Fruit fly (Drosophila melanogaster) whole organism, embryonic: Measurements from ENCODE around the gene CG6527.

Experiments
- Ada2b ChIP-seq: fragments of 200-800 bp; sonication (Bioruptor generic); IDR thresholded peaks from 2 replicates; pipeline ENCODE4 v1.3.6; 2022; ENCODE audit warnings: missing biosample characterization, missing genetic modification characterization
- Asciz ChIP-seq: fragments of 200-800 bp; sonication (Bioruptor generic); optimal IDR thresholded peaks from 2 replicates; lab custom pipeline; 2017; ENCODE audit warnings: missing biosample characterization, mild to moderate bottlenecking, missing genetic modification characterization, missing genetic modification reagents
- CG10267 ChIP-seq: fragments of 200-800 bp; sonication (Bioruptor generic); optimal IDR thresholded peaks from 2 replicates; lab custom pipeline; 2018; ENCODE audit warnings: missing biosample characterization, mild to moderate bottlenecking, missing genetic modification characterization, moderate library complexity
- CG12299 ChIP-seq: fragments of 200-800 bp; sonication (Bioruptor generic); optimal IDR thresholded peaks from 2 replicates; lab custom pipeline; 2018; ENCODE audit warnings: missing biosample characterization, mild to moderate bottlenecking, missing genetic modification characterization
- CG1233 ChIP-seq: fragments of 200-800 bp; sonication (Bioruptor generic); optimal IDR thresholded peaks from 4 replicates; lab custom pipeline; 2018; ENCODE audit warnings: missing biosample characterization, mild to moderate bottlenecking, missing genetic modification characterization
- CG14050 ChIP-seq: fragments of 200-800 bp; sonication (Bioruptor generic); IDR thresholded peaks from 3 replicates; pipeline ENCODE4 v1.3.6; 2022; ENCODE audit warnings: missing biosample characterization, missing genetic modification characterization
- CG15073 ChIP-seq: fragments of 200-800 bp; sonication (Bioruptor generic); optimal IDR thresholded peaks from 2 replicates; lab custom pipeline; 2016; ENCODE audit warnings: missing biosample characterization, missing genetic modification characterization
- CG1602 ChIP-seq: fragments of 200-800 bp; sonication (Bioruptor generic); optimal IDR thresholded peaks from 3 replicates; lab custom pipeline; 2016; ENCODE audit warnings: missing biosample characterization, missing genetic modification characterization
- CG16779 ChIP-seq: fragments of 200-800 bp; sonication (Bioruptor generic); IDR thresholded peaks from 2 replicates; pipeline ENCODE4 v1.3.6; 2022; ENCODE audit warnings: missing biosample characterization, missing genetic modification characterization
- CG1792 ChIP-seq: fragments of 200-800 bp; sonication (Bioruptor generic); optimal IDR thresholded peaks from 2 replicates; lab custom pipeline; 2016; ENCODE audit warnings: missing biosample characterization, missing genetic modification characterization
- CG18619 ChIP-seq: fragments of 200-800 bp; sonication (Bioruptor generic); optimal IDR thresholded peaks from 3 replicates; lab custom pipeline; 2017; ENCODE audit warnings: missing biosample characterization, mild to moderate bottlenecking, missing genetic modification characterization
- CG2199 ChIP-seq: fragments of 200-800 bp; sonication (Bioruptor generic); IDR thresholded peaks from 3 replicates; pipeline ENCODE4 v1.3.6; 2022; ENCODE audit warnings: missing biosample characterization, missing genetic modification characterization
- CG3163 ChIP-seq: fragments of 200-800 bp; sonication (Bioruptor generic); optimal IDR thresholded peaks from 3 replicates; lab custom pipeline; 2016; ENCODE audit warnings: missing biosample characterization, missing genetic modification characterization
- CG32772 ChIP-seq: fragments of 200-800 bp; sonication (Bioruptor generic); IDR thresholded peaks from 2 replicates; pipeline ENCODE4 v1.3.6; 2022; ENCODE audit warnings: missing biosample characterization, missing genetic modification characterization
- CG3847 ChIP-seq: fragments of 200-800 bp; sonication (Bioruptor generic); IDR thresholded peaks from 2 replicates; pipeline ENCODE4 v1.3.6; 2022; ENCODE audit warnings: missing biosample characterization, missing genetic modification characterization
- CG4854 ChIP-seq: fragments of 200-800 bp; sonication (Bioruptor generic); optimal IDR thresholded peaks from 2 replicates; lab custom pipeline; 2016; ENCODE audit warnings: missing biosample characterization, missing genetic modification characterization, inconsistent platforms
- CG6254 ChIP-seq: fragments of 200-800 bp; sonication (Bioruptor generic); optimal IDR thresholded peaks from 3 replicates; lab custom pipeline; 2017; ENCODE audit warnings: mild to moderate bottlenecking, missing biosample characterization, missing genetic modification reagents, missing genetic modification characterization
- CG7987 ChIP-seq: fragments of 200-800 bp; sonication (Bioruptor generic); optimal IDR thresholded peaks from 2 replicates; lab custom pipeline; 2018; ENCODE audit warnings: missing biosample characterization, mild to moderate bottlenecking, missing genetic modification characterization, moderate library complexity
- CG8290 ChIP-seq, 3 experiments: fragments of 200-800 bp; sonication (Bioruptor generic); optimal IDR thresholded peaks; 2 replicates each; lab custom pipeline; 2016 to 2019; ENCODE audit warnings: missing biosample characterization in 3 of 3, missing genetic modification characterization in 3 of 3, mild to moderate bottlenecking in 2 of 3, moderate library complexity in 1 of 3
- CG8388 ChIP-seq: fragments of 200-800 bp; sonication (Bioruptor generic); optimal IDR thresholded peaks from 2 replicates; lab custom pipeline; 2019; ENCODE audit warnings: missing biosample characterization, mild to moderate bottlenecking, missing genetic modification characterization, moderate library complexity
- CG9797 ChIP-seq: fragments of 200-800 bp; sonication (Bioruptor generic); optimal IDR thresholded peaks from 3 replicates; lab custom pipeline; 2018; ENCODE audit warnings: missing biosample characterization, mild to moderate bottlenecking, missing genetic modification characterization
- CoRest ChIP-seq: fragments of 200-800 bp; sonication (Bioruptor generic); optimal IDR thresholded peaks from 3 replicates; lab custom pipeline; 2018; ENCODE audit warnings: missing biosample characterization, mild to moderate bottlenecking, missing genetic modification characterization, moderate library complexity
- HLH54F ChIP-seq: fragments of 200-800 bp; sonication (Bioruptor generic); optimal IDR thresholded peaks from 3 replicates; lab custom pipeline; 2016; ENCODE audit warnings: missing biosample characterization, missing genetic modification characterization
- Hmr ChIP-seq: fragments of 200-800 bp; sonication (Bioruptor generic); optimal IDR thresholded peaks from 3 replicates; lab custom pipeline; 2017; ENCODE audit warnings: mild to moderate bottlenecking, missing biosample characterization, missing genetic modification reagents, missing genetic modification characterization
- MBD-R2 ChIP-seq: fragments of 200-800 bp; sonication (Bioruptor generic); IDR thresholded peaks from 2 replicates; pipeline ENCODE4 v1.3.6; 2022; ENCODE audit warnings: missing biosample characterization, missing genetic modification characterization
- Med ChIP-seq: fragments of 200-800 bp; sonication (Bioruptor generic); peaks from one replicate; lab custom pipeline; 2016; ENCODE audit warnings: missing biosample characterization, missing genetic modification characterization, mild to moderate bottlenecking, inconsistent platforms, moderate library complexity
- Oaz ChIP-seq: fragments of 200-800 bp; sonication (Bioruptor generic); IDR thresholded peaks from 2 replicates; pipeline ENCODE4 v1.3.6; 2022; ENCODE audit warnings: missing biosample characterization, missing genetic modification characterization
- Ptx1 ChIP-seq: fragments of 200-800 bp; sonication (Bioruptor generic); IDR thresholded peaks from 2 replicates; pipeline ENCODE4 v1.3.6; 2022; ENCODE audit warnings: missing biosample characterization, missing genetic modification characterization
- Trl ChIP-seq, 3 experiments: fragments of >200 bp in 2 of 3; fragments of 200-800 bp in 1 of 3; sonication (Bioruptor generic) in 1 of 3; optimal IDR thresholded peaks; 2 replicates in 1 of 3; 3 replicates in 2 of 3; lab custom pipeline; 2016 to 2017; ENCODE audit warnings: missing biosample characterization in 1 of 3, missing genetic modification characterization in 1 of 3
- Xrp1 ChIP-seq: fragments of 200-800 bp; sonication (Bioruptor generic); IDR thresholded peaks from 2 replicates; pipeline ENCODE4 v1.3.6; 2022; ENCODE audit warnings: missing biosample characterization, missing genetic modification characterization
- al ChIP-seq: fragments of 200-800 bp; sonication (Bioruptor generic); IDR thresholded peaks from 2 replicates; pipeline ENCODE4 v1.3.6; 2022; ENCODE audit warnings: missing biosample characterization, missing genetic modification characterization
- chm ChIP-seq: fragments of 200-800 bp; sonication (Bioruptor generic); IDR thresholded peaks from 2 replicates; pipeline ENCODE4 v1.3.6; 2022; ENCODE audit warnings: missing biosample characterization, missing genetic modification characterization
- croc ChIP-seq: fragments of 200-800 bp; sonication (Bioruptor generic); conservative IDR thresholded peaks from 3 replicates; pipeline ENCODE4 v1.3.6; 2022; ENCODE audit warnings: missing biosample characterization, missing genetic modification characterization
- dmrt11E ChIP-seq: fragments of 200-800 bp; sonication (Bioruptor generic); optimal IDR thresholded peaks from 3 replicates; lab custom pipeline; 2018; ENCODE audit warnings: missing biosample characterization, mild to moderate bottlenecking, missing genetic modification characterization, moderate library complexity
- dmrt99B ChIP-seq: fragments of 200-800 bp; sonication (Bioruptor generic); optimal IDR thresholded peaks from 2 replicates; lab custom pipeline; 2018; ENCODE audit warnings: missing biosample characterization, mild to moderate bottlenecking, missing genetic modification characterization, moderate library complexity
- esg ChIP-seq: fragments of 200-800 bp; sonication (Bioruptor generic); conservative IDR thresholded peaks from 2 replicates; pipeline ENCODE4 v1.3.6; 2022; ENCODE audit warnings: missing biosample characterization, missing genetic modification characterization
- gce ChIP-seq: fragments of 200-800 bp; sonication (Bioruptor generic); IDR thresholded peaks from 3 replicates; pipeline ENCODE4 v1.3.6; 2022; ENCODE audit warnings: missing biosample characterization, missing genetic modification characterization
- gro ChIP-seq: fragments of 200-800 bp; sonication (Bioruptor generic); optimal IDR thresholded peaks from 2 replicates; lab custom pipeline; 2016; ENCODE audit warnings: missing biosample characterization, missing genetic modification characterization
- mld ChIP-seq: fragments of 200-800 bp; sonication (Bioruptor generic); IDR thresholded peaks from 3 replicates; pipeline ENCODE4 v1.3.6; 2022; ENCODE audit warnings: missing biosample characterization, missing genetic modification characterization; ENCODE audit not compliant: partially characterized antibody
- nerfin-1 ChIP-seq: fragments of 200-800 bp; sonication (Bioruptor generic); optimal IDR thresholded peaks from 3 replicates; lab custom pipeline; 2019; ENCODE audit warnings: missing biosample characterization, mild to moderate bottlenecking, missing genetic modification characterization, moderate library complexity
- pho ChIP-seq: fragments of 200-800 bp; sonication (Bioruptor generic); optimal IDR thresholded peaks from 2 replicates; lab custom pipeline; 2016; ENCODE audit warnings: missing biosample characterization, missing genetic modification characterization
- pros ChIP-seq: fragments of 200-800 bp; sonication (Bioruptor generic); optimal IDR thresholded peaks from 3 replicates; lab custom pipeline; 2019; ENCODE audit warnings: missing biosample characterization, mild to moderate bottlenecking, missing genetic modification characterization, moderate library complexity
- sc ChIP-seq, 3 experiments: fragments of >200 bp in 2 of 3; fragments of 200-800 bp in 1 of 3; sonication (Bioruptor generic) in 1 of 3; optimal IDR thresholded peaks; 2 replicates in 2 of 3; 3 replicates in 1 of 3; lab custom pipeline; 2017; ENCODE audit warnings: mild to moderate bottlenecking in 1 of 3, missing biosample characterization in 1 of 3, missing genetic modification characterization in 1 of 3, missing genetic modification reagents in 1 of 3
- sens ChIP-seq: fragments of 200-800 bp; sonication (Bioruptor generic); peaks from one replicate; lab custom pipeline; 2016; ENCODE audit warnings: missing biosample characterization, missing genetic modification characterization
- seq ChIP-seq: fragments of 200-800 bp; sonication (Bioruptor generic); IDR thresholded peaks from 2 replicates; pipeline ENCODE4 v1.3.6; 2022; ENCODE audit warnings: missing biosample characterization, missing genetic modification characterization
- sima ChIP-seq: fragments of 200-800 bp; sonication (Bioruptor generic); optimal IDR thresholded peaks from 2 replicates; lab custom pipeline; 2016; ENCODE audit warnings: missing biosample characterization, missing genetic modification characterization
- sqz ChIP-seq: fragments of 200-800 bp; sonication (Bioruptor generic); optimal IDR thresholded peaks from 3 replicates; lab custom pipeline; 2018; ENCODE audit warnings: missing biosample characterization, mild to moderate bottlenecking, missing genetic modification characterization
- tll ChIP-seq, 2 experiments: fragments of 200-800 bp in 1 of 2; fragments of >200 bp in 1 of 2; sonication (Bioruptor generic) in 1 of 2; optimal IDR thresholded peaks; 2 replicates each; lab custom pipeline; 2017 to 2019; ENCODE audit warnings: missing biosample characterization in 2 of 2, missing genetic modification characterization in 2 of 2, mild to moderate bottlenecking in 1 of 2, moderate library complexity in 1 of 2

The CG6527 gene

dm6 chr3L:10517451-10518385 is 41.2 kb downstream of the CG6527 start:
- TF ChIP-seq sens (GFP tag; lab: Kevin White, UChicago) (peak; percentile 74), croc (GFP tag; lab: Robert Waterston, UW) (no peak), sima (GFP tag; lab: Kevin White, UChicago) (no peak), CG12299 (tag; lab: Kevin White, UChicago) (no peak), CG18619 (GFP tag; lab: Kevin White, UChicago) (no peak), esg (GFP tag; lab: Robert Waterston, UW) (no peak), CG9797 (no peak), Ada2b (GFP tag; lab: Robert Waterston, UW) (no peak), nerfin-1 (tag; lab: Kevin White, UChicago) (no peak), CG8388 (GFP tag; lab: Kevin White, UChicago) (no peak), tll (GFP tag; optimal IDR thresholded peaks at IDR 0.05; lab: Kevin White, UChicago) (no peak), MBD-R2 (GFP tag; lab: Robert Waterston, UW) (no peak), CG3847 (GFP tag; lab: Robert Waterston, UW) (no peak), dmrt11E (tag; lab: Kevin White, UChicago) (no peak), CG8290 (GFP tag; optimal IDR thresholded peaks at IDR 0.05; lab: Kevin White, UChicago) (no peak), CG8290 (tag; optimal IDR thresholded peaks at IDR 0.05; lab: Kevin White, UChicago) (no peak), CG15073 (GFP tag; lab: Kevin White, UChicago) (peak; percentile 62), sc (optimal IDR thresholded peaks at IDR 0.05; lab: Kevin White, UChicago) (no peak), sc (GFP tag; optimal IDR thresholded peaks at IDR 0.05; lab: Kevin White, UChicago) (no peak), CG16779 (no peak), CG3163 (GFP tag; lab: Kevin White, UChicago) (no peak), CG1792 (GFP tag; lab: Kevin White, UChicago) (no peak), Oaz (no peak), CG7987 (GFP tag; lab: Kevin White, UChicago) (no peak), al (GFP tag; lab: Robert Waterston, UW) (no peak), pho (GFP tag; lab: Kevin White, UChicago) (no peak), pros (GFP tag; lab: Kevin White, UChicago) (peak; percentile 1), Xrp1 (GFP tag; lab: Robert Waterston, UW) (no peak), CG14050 (no peak), CG2199 (GFP tag; lab: Robert Waterston, UW) (peak; percentile 36; the same call in 2 of the 3 replicates), gro (GFP tag; lab: Kevin White, UChicago) (no peak), dmrt99B (tag; lab: Kevin White, UChicago) (no peak), Asciz (GFP tag; lab: Kevin White, UChicago) (no peak), CG10267 (tag; lab: Kevin White, UChicago) (no peak), Trl (optimal IDR thresholded peaks at IDR 0.05; lab: Kevin White, UChicago) (peak; percentile 27 to 38), Trl (GFP tag; optimal IDR thresholded peaks at IDR 0.05; lab: Kevin White, UChicago) (no peak), CG32772 (GFP tag; lab: Robert Waterston, UW) (0 out of 2 replicates have a peak, but pooled peaks have one; percentile 36), mld (GFP tag; lab: Robert Waterston, UW) (no peak), CG1602 (GFP tag; lab: Kevin White, UChicago) (no peak), Hmr (no peak), CG4854 (no peak), gce (GFP tag; lab: Robert Waterston, UW) (no peak), seq (GFP tag; lab: Robert Waterston, UW) (no peak; the same call in none of the 2 replicates), Ptx1 (GFP tag; lab: Robert Waterston, UW) (no peak), Med (peak; percentile 20), sqz (peak; percentile 77), CG6254 (no peak), CoRest (tag; lab: Kevin White, UChicago) (no peak), chm (GFP tag; lab: Robert Waterston, UW) (peak; percentile 29; the same call in 1 of the 2 replicates), CG1233 (GFP tag; lab: Kevin White, UChicago) (no peak), HLH54F (GFP tag; lab: Kevin White, UChicago) (no peak)
